Worm (Caenorhabditis elegans) whole organism, midembryonic: ENCODE measurements around the gene slcr-46.3.

Experiments used
- T22C8.4 ChIP-seq: fragments of 200-800 bp; sonication (Bioruptor generic); IDR thresholded peaks from 2 replicates; pipeline ENCODE4 v1.3.6; 2022; ENCODE audit warnings: missing genetic modification characterization, missing compliant biosample characterization
- flt-1 ChIP-seq: fragments of 200-800 bp; sonication (Bioruptor generic); IDR thresholded peaks from 2 replicates; pipeline ENCODE4 v1.3.6; 2022; ENCODE audit warnings: missing genetic modification characterization, missing compliant biosample characterization
- ref-1 ChIP-seq: fragments of 200-800 bp; sonication (Bioruptor generic); conservative IDR thresholded peaks from 2 replicates; pipeline ENCODE4 v1.3.6; 2022; ENCODE audit warnings: missing genetic modification reagents, missing genetic modification characterization, missing compliant biosample characterization
- tab-1 ChIP-seq: fragments of 200-800 bp; sonication (Bioruptor generic); IDR thresholded peaks from 2 replicates; pipeline ENCODE4 v1.3.6; 2022; ENCODE audit warnings: missing genetic modification characterization, missing compliant biosample characterization
- ztf-23 ChIP-seq: fragments of 200-800 bp; sonication (Bioruptor generic); IDR thresholded peaks from 2 replicates; pipeline ENCODE4 v1.3.6; 2022; ENCODE audit warnings: missing genetic modification reagents, missing genetic modification characterization, missing compliant biosample characterization
- ztf-29 ChIP-seq: fragments of 200-800 bp; sonication (Bioruptor generic); IDR thresholded peaks from 2 replicates; pipeline ENCODE4 v1.3.6; 2022; ENCODE audit warnings: missing genetic modification reagents, missing genetic modification characterization, missing compliant biosample characterization

DNA sequence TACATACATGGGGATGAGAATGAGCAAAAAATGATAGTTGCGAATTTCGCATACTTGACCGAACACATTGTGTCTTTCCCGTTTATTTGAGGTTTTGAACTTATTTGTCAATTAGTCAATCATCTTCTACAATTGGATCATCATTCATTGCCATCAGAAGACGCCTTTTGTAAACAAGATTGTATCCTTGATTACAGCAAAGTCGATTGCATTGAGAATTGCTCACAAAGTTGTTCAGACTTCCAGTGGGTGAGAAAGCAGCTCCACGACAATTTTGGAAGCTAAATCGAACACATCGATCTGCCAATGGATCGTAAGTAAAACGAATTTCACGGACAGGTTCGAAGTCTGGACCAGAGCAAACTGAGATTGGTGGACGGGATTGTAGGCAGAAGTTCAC, 43.6 kb downstream of the slcr-46.3 start:
- no peak for TF ChIP-seq ztf-29 (GFP tag; lab: Robert Waterston, UW)
- TF ChIP-seq tab-1 = no peak
- TF ChIP-seq T22C8.4 (GFP tag; lab: Robert Waterston, UW) = no peak
- no peak for TF ChIP-seq flt-1 (GFP tag; lab: Robert Waterston, UW)
- no peak for TF ChIP-seq ref-1
- TF ChIP-seq ztf-23 (GFP tag; lab: Robert Waterston, UW) = no peak
